Worm (Caenorhabditis elegans): Measurements from ENCODE around the gene F55F3.4.

DNA sequence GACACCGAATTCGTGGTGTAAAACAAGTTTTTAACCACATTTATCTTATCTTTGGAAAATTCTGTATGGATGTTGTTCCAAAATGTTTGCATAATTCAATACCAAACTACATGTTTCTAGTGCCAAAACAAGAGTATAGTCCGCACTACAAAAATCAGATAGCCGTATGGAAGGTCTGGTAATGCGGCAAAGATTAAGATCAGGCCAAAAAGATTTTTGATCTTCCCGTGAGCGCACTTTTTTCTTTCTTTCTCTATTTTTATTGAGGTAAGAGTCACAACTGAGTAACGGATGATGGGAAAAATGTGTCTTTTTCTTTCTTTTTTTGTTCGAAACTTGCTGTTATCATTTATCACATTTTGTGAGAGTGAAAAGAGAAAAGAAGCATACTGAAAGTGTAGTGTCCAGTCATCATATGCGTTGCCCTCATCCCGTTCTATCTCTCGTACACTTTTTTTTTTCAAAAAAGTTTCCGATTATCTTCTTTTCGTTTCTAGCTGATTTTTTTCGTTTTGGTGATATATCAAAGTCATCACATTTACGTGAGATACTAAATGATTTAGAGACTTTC lies 40.7 kb upstream of the F55F3.4 start:
- no peak for TF ChIP-seq gmeb-2 (tag; optimal IDR thresholded peaks at IDR 0.05)
- no peak for TF ChIP-seq ama-1 (optimal IDR thresholded peaks at IDR 0.05)
- TF ChIP-seq ceh-34 (tag; optimal IDR thresholded peaks at IDR 0.05) = no peak
- no peak for TF ChIP-seq pag-3 (tag; optimal IDR thresholded peaks at IDR 0.05; ENCODE audit: borderline replicate concordance)
- TF ChIP-seq F13H6.1 (tag; optimal IDR thresholded peaks at IDR 0.05) = no peak
- no peak for TF ChIP-seq eyg-1 (tag; optimal IDR thresholded peaks at IDR 0.05)
- TF ChIP-seq hlh-30 (tag; optimal IDR thresholded peaks at IDR 0.05; ENCODE audit: insufficient read depth) = no peak
- TF ChIP-seq fkh-10 (GFP tag; optimal IDR thresholded peaks at IDR 0.05) = no peak
- TF ChIP-seq rnt-1 (tag; optimal IDR thresholded peaks at IDR 0.05) = no peak
- no peak for TF ChIP-seq pqm-1 (tag; optimal IDR thresholded peaks at IDR 0.05)
- no peak for TF ChIP-seq nhr-11 (tag; optimal IDR thresholded peaks at IDR 0.05)
- TF ChIP-seq ceh-19 (GFP tag; optimal IDR thresholded peaks at IDR 0.05) = no peak
- TF ChIP-seq ceh-48 (tag; optimal IDR thresholded peaks at IDR 0.05) = no peak
